Worm (Caenorhabditis elegans) whole organism, L2 larva: ENCODE measurements around the gene T12B3.3.

ENCODE experiments used
- peb-1 ChIP-seq: fragments of 150-350 bp; optimal IDR thresholded peaks from 2 replicates; lab custom pipeline; 2014; ENCODE audit warnings: missing biosample characterization, missing genetic modification characterization
- snpc-4 ChIP-seq: fragments of 150-350 bp; optimal IDR thresholded peaks from 2 replicates; lab custom pipeline; 2014; ENCODE audit warnings: missing biosample characterization, missing genetic modification characterization

ce11 chrIV:7346751-7347150 lies 28.2 kb upstream of the T12B3.3 start, which contains the start of gene daf-42:
- TF ChIP-seq peb-1 (tag; lab: Kevin White, UChicago) (no peak), snpc-4 (tag; lab: Kevin White, UChicago) (no peak)
